Fruit fly (Drosophila melanogaster): ENCODE measurements around the gene CG12084.

The CG12084 gene

DNA sequence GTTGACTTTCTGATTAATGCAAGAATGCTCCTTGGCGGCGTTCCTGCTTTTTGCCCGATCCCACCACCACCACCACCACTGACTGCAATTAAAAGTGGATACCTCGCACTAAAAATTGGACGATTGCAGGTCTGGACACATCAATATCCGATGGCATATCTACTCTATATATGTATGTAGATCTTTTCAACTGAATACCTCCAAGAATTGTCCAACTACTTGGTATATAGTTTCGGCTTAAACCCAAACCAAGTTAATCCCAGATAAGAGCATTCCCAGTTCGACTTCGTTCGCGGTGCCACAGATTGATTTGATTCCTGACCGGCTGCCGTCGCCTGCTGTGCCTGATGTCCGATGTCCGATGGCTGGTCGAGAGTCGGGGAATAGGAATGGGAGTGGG is 11.7 kb downstream of the CG12084 start (continued):
- TF ChIP-seq dsx (GFP tag; optimal IDR thresholded peaks at IDR 0.05; ENCODE audit: poor library complexity, severe bottlenecking), result no peak
- TF ChIP-seq esn (GFP tag; optimal IDR thresholded peaks at IDR 0.05), result no peak
- TF ChIP-seq CG10631 (GFP tag; optimal IDR thresholded peaks at IDR 0.05), result peak; percentile 2
- TF ChIP-seq CG4318 (GFP tag; optimal IDR thresholded peaks at IDR 0.05), result no peak
- no peak for TF ChIP-seq Blimp-1 (GFP tag; optimal IDR thresholded peaks at IDR 0.05)
- TF ChIP-seq Lpt (GFP tag; optimal IDR thresholded peaks at IDR 0.05), result no peak

DNA sequence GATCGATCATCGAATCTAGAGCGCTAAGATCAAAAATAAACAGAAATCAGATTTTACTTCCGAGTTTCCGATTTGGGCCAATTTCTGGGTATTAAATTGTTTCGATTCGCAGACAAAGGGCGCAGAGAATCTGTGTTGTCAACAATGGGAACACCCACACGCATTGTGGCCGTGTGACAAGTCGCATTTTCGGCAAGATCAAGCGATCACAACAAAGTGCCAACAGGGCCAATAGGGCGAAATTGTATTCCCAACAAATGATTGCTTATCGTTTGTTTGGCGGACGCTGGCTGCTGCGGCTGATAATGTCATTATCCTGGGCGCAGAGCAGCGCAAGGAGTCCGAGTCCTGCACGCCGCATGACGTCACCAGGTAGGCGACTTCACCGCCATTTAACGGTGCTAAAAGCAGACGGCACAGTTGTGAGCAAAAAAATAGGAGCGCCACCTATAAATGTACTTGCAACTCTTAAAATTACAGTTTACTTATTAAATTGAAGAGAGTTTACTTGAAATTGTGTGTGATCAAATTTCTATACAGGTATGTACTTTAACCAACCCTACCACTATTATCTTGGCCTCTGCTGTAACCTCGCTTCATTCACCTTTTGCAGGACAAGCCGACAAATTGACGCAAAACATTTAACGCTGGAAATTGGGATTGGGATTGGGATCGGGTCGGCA is 17.3 kb downstream of the CG12084 start:
- TF ChIP-seq Sox102F (GFP tag; optimal IDR thresholded peaks at IDR 0.05), result peak; percentile 42
- peak; percentile 36 for TF ChIP-seq CG10669 (GFP tag; optimal IDR thresholded peaks at IDR 0.05)
- TF ChIP-seq CG34406 (GFP tag; optimal IDR thresholded peaks at IDR 0.05), result peak; percentile 32
- peak; percentile 49 for TF ChIP-seq cyc (GFP tag; optimal IDR thresholded peaks at IDR 0.05)
- TF ChIP-seq ss (GFP tag; optimal IDR thresholded peaks at IDR 0.05), result no peak
- TF ChIP-seq CG6808 (GFP tag; optimal IDR thresholded peaks at IDR 0.05), result peak; percentile 35
- peak; percentile 59 for TF ChIP-seq esn (GFP tag; optimal IDR thresholded peaks at IDR 0.05)
- TF ChIP-seq CG6163 (GFP tag; IDR thresholded peaks at IDR 0.05), result peak; percentile 78
- TF ChIP-seq acj6 (GFP tag; optimal IDR thresholded peaks at IDR 0.05), result peak; percentile 54
- TF ChIP-seq CG10631 (GFP tag; optimal IDR thresholded peaks at IDR 0.05), result peak; percentile 16
- TF ChIP-seq dsx (GFP tag; optimal IDR thresholded peaks at IDR 0.05; ENCODE audit: poor library complexity, severe bottlenecking), result no peak
- TF ChIP-seq net (GFP tag; optimal IDR thresholded peaks at IDR 0.05), result peak; percentile 8
- peak; percentile 70 for TF ChIP-seq Hr39 (GFP tag; optimal IDR thresholded peaks at IDR 0.05)
- peak; percentile 38 for TF ChIP-seq Smox (GFP tag; optimal IDR thresholded peaks at IDR 0.05)
- no peak for TF ChIP-seq fd85E (GFP tag; optimal IDR thresholded peaks at IDR 0.05)
- TF ChIP-seq CG15336 (GFP tag; IDR thresholded peaks at IDR 0.05), result peak; percentile 48
- TF ChIP-seq achi (GFP tag; optimal IDR thresholded peaks at IDR 0.05), result peak; percentile 27
- TF ChIP-seq Blimp-1 (GFP tag; optimal IDR thresholded peaks at IDR 0.05), result no peak
- no peak for TF ChIP-seq CG7368 (GFP tag; optimal IDR thresholded peaks at IDR 0.05)
- TF ChIP-seq fkh (GFP tag; optimal IDR thresholded peaks at IDR 0.05), result no peak
- peak; percentile 38 for TF ChIP-seq Ets96B (tag; optimal IDR thresholded peaks at IDR 0.05)
- TF ChIP-seq eg (GFP tag; IDR thresholded peaks at IDR 0.05), result peak; percentile 54; the same call in 2 of the 3 replicates
- TF ChIP-seq CG3032 (tag; optimal IDR thresholded peaks at IDR 0.05), result peak; percentile 60
- TF ChIP-seq Met (GFP tag; optimal IDR thresholded peaks at IDR 0.05), result peak; percentile 62
- TF ChIP-seq CG6854 (GFP tag; optimal IDR thresholded peaks at IDR 0.05), result no peak
- peak; percentile 55 for TF ChIP-seq fd59A (GFP tag; optimal IDR thresholded peaks at IDR 0.05)
- no peak for TF ChIP-seq dac (GFP tag; optimal IDR thresholded peaks at IDR 0.05)
- peak; percentile 8 for TF ChIP-seq vri (GFP tag; optimal IDR thresholded peaks at IDR 0.05)
- TF ChIP-seq Eip75B (GFP tag; optimal IDR thresholded peaks at IDR 0.05), result peak; percentile 31
- no peak for TF ChIP-seq topi (GFP tag; optimal IDR thresholded peaks at IDR 0.05)
- TF ChIP-seq Eip78C (GFP tag), result no peak
- peak; percentile 40 for TF ChIP-seq pdm3 (GFP tag; optimal IDR thresholded peaks at IDR 0.05)
- TF ChIP-seq CG4318 (GFP tag; optimal IDR thresholded peaks at IDR 0.05), result no peak
- TF ChIP-seq CG16779 (tag; optimal IDR thresholded peaks at IDR 0.05), result no peak
- peak in 1 of 2 experiments; percentile 18 for TF ChIP-seq salr (GFP tag; optimal IDR thresholded peaks at IDR 0.05)
- TF ChIP-seq lz (GFP tag; optimal IDR thresholded peaks at IDR 0.05), result peak; percentile 50
- TF ChIP-seq CG8632 (GFP tag; optimal IDR thresholded peaks at IDR 0.05), result peak; percentile 34
- TF ChIP-seq Ets21C (GFP tag; optimal IDR thresholded peaks at IDR 0.05), result peak; percentile 28
- TF ChIP-seq CG8119 (GFP tag; IDR thresholded peaks at IDR 0.05), result peak; percentile 40; the same call in 1 of the 3 replicates
- peak; percentile 36 for TF ChIP-seq Gug (GFP tag; IDR thresholded peaks at IDR 0.05)
- TF ChIP-seq CG11294 (GFP tag; IDR thresholded peaks at IDR 0.05), result no peak
- no peak for TF ChIP-seq Hr38 (GFP tag; optimal IDR thresholded peaks at IDR 0.05)
- no peak for TF ChIP-seq CG6276 (GFP tag; optimal IDR thresholded peaks at IDR 0.05)
- TF ChIP-seq Sox15 (GFP tag; optimal IDR thresholded peaks at IDR 0.05), result peak; percentile 2
- peak; percentile 37 for TF ChIP-seq Hr4 (GFP tag; optimal IDR thresholded peaks at IDR 0.05)
- TF ChIP-seq CG11902 (GFP tag; optimal IDR thresholded peaks at IDR 0.05), result peak; percentile 14
- TF ChIP-seq spab (GFP tag; optimal IDR thresholded peaks at IDR 0.05), result peak; percentile 25
- no peak for TF ChIP-seq Lpt (GFP tag; optimal IDR thresholded peaks at IDR 0.05)

All from whole organism, prepupa.